Fruit fly (Drosophila melanogaster): ENCODE results near the gene CG9692.

The CG9692 gene

dm6 chr3L:16699292-16700026 is 5.3 kb upstream of the CG9692 start:
- TF ChIP-seq insv (optimal IDR thresholded peaks at IDR 0.05) = no peak
- TF ChIP-seq Sin3A (optimal IDR thresholded peaks at IDR 0.05) = no peak
- no peak for TF ChIP-seq ttk (optimal IDR thresholded peaks at IDR 0.05)
- TF ChIP-seq Myc (optimal IDR thresholded peaks at IDR 0.05) = no peak
- no peak for TF ChIP-seq psq (optimal IDR thresholded peaks at IDR 0.05)

- TF ChIP-seq Sin3A (optimal IDR thresholded peaks at IDR 0.05) (no peak), psq (optimal IDR thresholded peaks at IDR 0.05) (no peak), h (optimal IDR thresholded peaks at IDR 0.05) (no peak), Myc (optimal IDR thresholded peaks at IDR 0.05) (no peak), ttk (optimal IDR thresholded peaks at IDR 0.05) (no peak), insv (optimal IDR thresholded peaks at IDR 0.05) (no peak)
Observed at dm6 chr3L:16702866-16703265, 1.9 kb upstream of the CG9692 start.

DNA sequence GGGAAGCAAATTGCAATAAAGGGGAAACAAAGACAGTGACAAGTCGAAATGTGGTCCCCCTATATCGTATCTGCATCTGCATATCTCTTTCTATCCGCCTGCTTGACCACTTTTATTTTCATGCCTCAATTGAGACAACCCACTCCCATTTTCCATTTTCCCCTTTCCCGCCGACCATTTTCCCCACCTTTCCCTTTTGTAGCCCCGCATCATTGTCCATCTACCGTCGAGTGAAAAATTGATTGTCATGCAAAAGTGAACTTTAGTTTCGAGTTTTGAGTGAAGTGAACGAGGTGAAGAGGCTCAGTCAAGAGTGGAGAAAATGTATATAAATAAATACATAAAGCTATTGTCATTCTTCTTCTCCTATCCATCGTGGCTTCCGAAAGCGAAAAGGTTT is 522 bp upstream of the CG9692 start:
- no peak for TF ChIP-seq insv (optimal IDR thresholded peaks at IDR 0.05)
- no peak for TF ChIP-seq Sin3A (optimal IDR thresholded peaks at IDR 0.05)
- no peak for TF ChIP-seq psq (optimal IDR thresholded peaks at IDR 0.05)
- TF ChIP-seq h (optimal IDR thresholded peaks at IDR 0.05) = no peak
- no peak for TF ChIP-seq ttk (optimal IDR thresholded peaks at IDR 0.05)
- no peak for TF ChIP-seq Myc (optimal IDR thresholded peaks at IDR 0.05)

DNA sequence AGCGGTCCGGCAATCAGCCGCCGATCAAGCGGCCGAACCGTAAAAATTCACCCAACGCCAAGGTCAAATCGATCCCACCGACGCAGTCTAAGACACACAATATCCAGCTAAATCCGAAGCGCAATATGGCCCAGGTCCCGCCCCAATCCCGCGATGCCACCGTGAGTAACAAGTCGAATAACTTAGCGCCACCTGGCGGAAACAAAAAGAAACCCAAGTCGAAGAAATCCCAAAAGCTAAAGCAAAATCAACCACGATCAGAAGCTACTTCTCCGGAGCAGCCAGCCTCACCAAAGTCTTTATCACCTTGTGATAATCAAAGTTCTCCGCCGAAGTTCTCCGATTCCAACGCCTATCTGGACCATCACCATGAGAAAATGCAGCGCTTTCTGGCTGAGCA is 857 bp downstream of the CG9692 start:
- TF ChIP-seq psq (optimal IDR thresholded peaks at IDR 0.05) = no peak
- no peak for TF ChIP-seq Sin3A (optimal IDR thresholded peaks at IDR 0.05)
- no peak for TF ChIP-seq ttk (optimal IDR thresholded peaks at IDR 0.05)
- no peak for TF ChIP-seq Myc (optimal IDR thresholded peaks at IDR 0.05)
- TF ChIP-seq h (optimal IDR thresholded peaks at IDR 0.05) = no peak
- TF ChIP-seq insv (optimal IDR thresholded peaks at IDR 0.05) = no peak

dm6 chr3L:16708738-16709350 is 4.1 kb downstream of the CG9692 start:
- TF ChIP-seq h (optimal IDR thresholded peaks at IDR 0.05) (no peak), Sin3A (optimal IDR thresholded peaks at IDR 0.05) (no peak), insv (optimal IDR thresholded peaks at IDR 0.05) (no peak), psq (optimal IDR thresholded peaks at IDR 0.05) (no peak), ttk (optimal IDR thresholded peaks at IDR 0.05) (no peak), Myc (optimal IDR thresholded peaks at IDR 0.05) (no peak)

DNA sequence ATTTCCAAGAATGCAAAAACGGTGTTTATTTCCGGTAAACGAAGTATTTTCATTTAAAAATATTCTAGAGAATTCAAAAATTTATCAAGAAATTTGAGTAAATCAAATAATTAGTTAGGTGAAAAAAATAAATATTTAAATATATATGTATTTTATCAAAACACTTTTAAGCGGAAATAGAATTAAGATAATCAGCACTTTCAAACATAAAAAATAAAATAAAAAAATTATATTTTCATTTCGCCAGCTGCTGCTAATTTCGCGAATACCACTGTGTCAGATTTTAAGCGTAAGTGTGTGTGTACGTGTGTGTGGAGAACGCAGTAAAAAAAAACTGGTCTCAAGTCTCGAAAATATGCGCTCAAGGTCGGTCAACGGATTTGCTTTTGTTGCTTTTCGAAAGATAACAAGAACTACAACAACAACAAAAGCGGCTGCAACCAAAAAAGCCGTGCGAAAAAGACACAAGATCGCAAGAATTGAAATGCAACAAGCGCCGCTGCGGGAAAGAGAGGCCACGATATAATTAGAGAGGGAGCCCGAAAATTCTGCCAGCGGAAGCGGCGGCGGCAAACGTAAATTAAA is 5.0 kb downstream of the CG9692 start:
- TF ChIP-seq Sin3A (optimal IDR thresholded peaks at IDR 0.05) (no peak), insv (optimal IDR thresholded peaks at IDR 0.05) (no peak), ttk (optimal IDR thresholded peaks at IDR 0.05) (no peak), h (optimal IDR thresholded peaks at IDR 0.05) (no peak), psq (optimal IDR thresholded peaks at IDR 0.05) (no peak), Myc (optimal IDR thresholded peaks at IDR 0.05) (no peak)

dm6 chr3L:16710258-16711020 is 5.7 kb downstream of the CG9692 start:
- TF ChIP-seq h (optimal IDR thresholded peaks at IDR 0.05) = no peak
- no peak for TF ChIP-seq Myc (optimal IDR thresholded peaks at IDR 0.05)
- no peak for TF ChIP-seq psq (optimal IDR thresholded peaks at IDR 0.05)
- TF ChIP-seq insv (optimal IDR thresholded peaks at IDR 0.05) = no peak
- no peak for TF ChIP-seq Sin3A (optimal IDR thresholded peaks at IDR 0.05)
- TF ChIP-seq ttk (optimal IDR thresholded peaks at IDR 0.05) = no peak

- TF ChIP-seq h (optimal IDR thresholded peaks at IDR 0.05) (no peak), ttk (optimal IDR thresholded peaks at IDR 0.05) (no peak), Sin3A (optimal IDR thresholded peaks at IDR 0.05) (no peak), insv (optimal IDR thresholded peaks at IDR 0.05) (no peak), Myc (optimal IDR thresholded peaks at IDR 0.05) (no peak)
Observed at dm6 chr3L:16711430-16712228, 6.9 kb downstream of the CG9692 start, which contains the start of the genes CG43954, Lasp and Dab. Gene CG43954, minus strand, starts transcription at chr3L:16711677. Gene Lasp, minus strand, starts transcription at chr3L:16711677. Gene Dab, plus strand, starts transcription at chr3L:16712126.

DNA sequence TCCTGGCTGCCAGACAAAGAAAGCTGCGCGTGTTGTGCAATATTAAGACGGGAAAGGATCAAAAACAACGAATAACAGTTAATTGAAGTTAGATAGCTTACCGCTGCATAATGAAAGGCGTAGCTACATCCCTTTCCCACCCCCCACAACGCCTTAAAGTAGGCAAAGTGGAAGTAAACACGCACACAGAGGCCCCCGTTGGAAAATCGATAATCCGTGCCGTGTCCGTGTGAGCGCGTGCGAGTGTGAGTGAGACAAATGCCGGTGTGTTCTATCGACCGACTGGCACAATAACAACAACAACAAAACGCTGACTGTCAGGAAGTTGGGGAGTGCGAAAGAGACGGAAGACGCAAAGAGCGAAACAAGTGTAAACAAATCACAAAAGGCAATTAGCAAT is 7.6 kb downstream of the CG9692 start:
- TF ChIP-seq insv (optimal IDR thresholded peaks at IDR 0.05) (no peak), h (optimal IDR thresholded peaks at IDR 0.05) (no peak), Sin3A (optimal IDR thresholded peaks at IDR 0.05) (no peak), Myc (optimal IDR thresholded peaks at IDR 0.05) (no peak), ttk (optimal IDR thresholded peaks at IDR 0.05) (no peak), psq (optimal IDR thresholded peaks at IDR 0.05) (no peak)

DNA sequence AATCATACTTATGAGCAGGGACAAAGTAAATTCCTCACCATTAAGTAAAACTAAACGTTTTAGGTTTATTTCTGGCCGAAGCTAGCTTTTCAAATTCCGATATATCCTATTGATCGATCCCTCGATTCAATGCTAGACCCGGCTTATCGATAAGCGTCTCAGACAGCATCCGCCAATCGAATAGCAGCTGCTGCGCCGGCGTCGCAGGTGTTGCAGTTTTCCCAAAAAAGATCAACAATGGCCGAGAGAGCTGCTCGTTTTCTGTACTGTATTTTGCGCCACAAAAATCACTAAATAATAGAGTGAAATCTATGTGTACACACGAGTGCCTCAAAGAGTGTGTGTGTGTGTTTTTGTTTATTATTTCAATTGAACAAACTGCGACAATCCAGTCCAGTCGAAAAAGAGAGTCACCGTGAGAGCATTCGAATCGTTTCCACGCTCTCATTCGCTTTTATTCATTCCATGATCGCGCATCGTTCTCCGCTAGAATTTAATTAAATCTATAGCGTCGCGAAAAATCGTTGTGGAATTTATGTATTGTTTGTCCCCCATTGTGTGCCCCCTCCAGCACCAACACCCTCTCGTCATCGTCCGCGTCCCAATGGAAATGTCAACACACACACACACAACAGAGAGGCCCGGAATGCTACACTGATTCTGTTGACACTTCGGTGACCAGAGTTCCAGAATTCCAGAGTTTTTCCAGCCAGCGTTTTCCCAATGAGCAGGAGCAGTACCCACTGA is 8.8 kb downstream of the CG9692 start:
- TF ChIP-seq psq (optimal IDR thresholded peaks at IDR 0.05) (no peak), h (optimal IDR thresholded peaks at IDR 0.05) (no peak), insv (optimal IDR thresholded peaks at IDR 0.05) (no peak), Myc (optimal IDR thresholded peaks at IDR 0.05) (no peak)

DNA sequence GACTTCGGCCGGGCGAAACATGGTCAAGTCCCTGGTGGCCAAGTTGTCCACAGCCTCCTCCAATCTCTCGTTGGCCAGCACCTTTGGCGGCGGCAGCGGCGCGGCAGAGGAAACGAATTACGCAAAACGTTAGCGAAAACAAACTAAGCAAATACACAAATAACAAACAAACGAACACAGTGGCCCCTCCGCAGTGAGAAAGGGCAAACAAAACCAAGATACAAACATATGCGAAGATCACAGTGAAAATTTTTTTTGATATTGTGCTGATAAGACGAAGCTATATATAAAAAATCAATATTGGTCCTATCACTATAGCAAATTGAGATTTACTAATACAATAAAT is 9.4 kb downstream of the CG9692 start:
- TF ChIP-seq Sin3A (optimal IDR thresholded peaks at IDR 0.05) (no peak), h (optimal IDR thresholded peaks at IDR 0.05) (no peak), Myc (optimal IDR thresholded peaks at IDR 0.05) (no peak), insv (optimal IDR thresholded peaks at IDR 0.05) (no peak), ttk (optimal IDR thresholded peaks at IDR 0.05) (no peak), psq (optimal IDR thresholded peaks at IDR 0.05) (no peak)
